Fruit fly (Drosophila melanogaster) whole organism, embryonic: Measurements from ENCODE around the gene CG7551.

ENCODE experiments used
- ATbp ChIP-seq: fragments of 200-800 bp; sonication (Bioruptor generic); optimal IDR thresholded peaks from 2 replicates; lab custom pipeline; 2017; ENCODE audit warnings: missing biosample characterization, mild to moderate bottlenecking, missing genetic modification characterization, missing genetic modification reagents
- BEAF-32 ChIP-seq: fragments of 200-800 bp; sonication (Bioruptor generic); optimal IDR thresholded peaks from 3 replicates; lab custom pipeline; 2017; ENCODE audit warnings: missing biosample characterization, missing genetic modification characterization, mild to moderate bottlenecking, moderate library complexity, missing genetic modification reagents
- Bteb2 ChIP-seq: fragments of 200-800 bp; sonication (Bioruptor generic); optimal IDR thresholded peaks from 2 replicates; lab custom pipeline; 2016; ENCODE audit warnings: missing biosample characterization, missing genetic modification characterization
- CG10431 ChIP-seq: fragments of 200-800 bp; sonication (Bioruptor generic); optimal IDR thresholded peaks from 3 replicates; lab custom pipeline; 2018; ENCODE audit warnings: missing biosample characterization, mild to moderate bottlenecking, missing genetic modification characterization
- CG10462 ChIP-seq: fragments of 200-800 bp; sonication (Bioruptor generic); optimal IDR thresholded peaks from 2 replicates; lab custom pipeline; 2016; ENCODE audit warnings: missing biosample characterization, missing genetic modification characterization
- CG10979 ChIP-seq: fragments of 200-800 bp; sonication (Bioruptor generic); optimal IDR thresholded peaks from 2 replicates; lab custom pipeline; 2018; ENCODE audit warnings: missing biosample characterization, mild to moderate bottlenecking, missing genetic modification characterization, moderate library complexity
- CG12236 ChIP-seq: fragments of 200-800 bp; sonication (Bioruptor generic); optimal IDR thresholded peaks from 2 replicates; lab custom pipeline; 2016; ENCODE audit warnings: missing biosample characterization, missing genetic modification characterization
- CG12769 ChIP-seq: fragments of 200-800 bp; sonication (Bioruptor generic); optimal IDR thresholded peaks from 2 replicates; lab custom pipeline; 2019; ENCODE audit warnings: missing biosample characterization, mild to moderate bottlenecking, missing genetic modification characterization, moderate library complexity
- CG12942 ChIP-seq: fragments of 200-800 bp; sonication (Bioruptor generic); optimal IDR thresholded peaks from 3 replicates; lab custom pipeline; 2016; ENCODE audit warnings: missing biosample characterization, missing genetic modification characterization
- CG13424 ChIP-seq: fragments of 200-800 bp; sonication (Bioruptor generic); optimal IDR thresholded peaks from 2 replicates; lab custom pipeline; 2019; ENCODE audit warnings: missing biosample characterization, mild to moderate bottlenecking, missing genetic modification characterization, moderate library complexity
- CG14710 ChIP-seq: fragments of 200-800 bp; sonication (Bioruptor generic); optimal IDR thresholded peaks from 3 replicates; lab custom pipeline; 2019; ENCODE audit warnings: missing biosample characterization, mild to moderate bottlenecking, missing genetic modification characterization, moderate library complexity
- CG1832 ChIP-seq: fragments of 200-800 bp; sonication (Bioruptor generic); optimal IDR thresholded peaks from 2 replicates; lab custom pipeline; 2017; ENCODE audit warnings: missing biosample characterization, mild to moderate bottlenecking, missing genetic modification characterization, inconsistent platforms
- CG18599 ChIP-seq: fragments of 200-800 bp; sonication (Bioruptor generic); optimal IDR thresholded peaks from 3 replicates; lab custom pipeline; 2017; ENCODE audit warnings: missing biosample characterization, missing genetic modification characterization, mild to moderate bottlenecking, moderate library complexity, missing genetic modification reagents
- CG30020 ChIP-seq: fragments of 200-800 bp; optimal IDR thresholded peaks from 2 replicates; lab custom pipeline; 2019; ENCODE audit warnings: missing biosample characterization, mild to moderate bottlenecking, missing genetic modification characterization, moderate library complexity
- CG4854 ChIP-seq: fragments of 200-800 bp; sonication (Bioruptor generic); optimal IDR thresholded peaks from 2 replicates; lab custom pipeline; 2016; ENCODE audit warnings: missing biosample characterization, missing genetic modification characterization, inconsistent platforms
- CG7357 ChIP-seq: fragments of 200-800 bp; sonication (Bioruptor generic); IDR thresholded peaks from 3 replicates; pipeline ENCODE4 v1.3.6; 2022; ENCODE audit warnings: missing biosample characterization, missing genetic modification characterization
- CG7745 ChIP-seq: fragments of 200-800 bp; sonication (Bioruptor generic); optimal IDR thresholded peaks from 2 replicates; lab custom pipeline; 2018; ENCODE audit warnings: missing biosample characterization, mild to moderate bottlenecking, missing genetic modification characterization, moderate library complexity
- CG8290 ChIP-seq, 3 experiments: fragments of 200-800 bp; sonication (Bioruptor generic); optimal IDR thresholded peaks; 2 replicates each; lab custom pipeline; 2016 to 2019; ENCODE audit warnings: missing biosample characterization in 3 of 3, missing genetic modification characterization in 3 of 3, mild to moderate bottlenecking in 2 of 3, moderate library complexity in 1 of 3
- CG8765 ChIP-seq: fragments of 200-800 bp; sonication (Bioruptor generic); IDR thresholded peaks from 2 replicates; pipeline ENCODE4 v1.3.6; 2022; ENCODE audit warnings: missing biosample characterization, missing genetic modification characterization
- CG8944 ChIP-seq: fragments of 200-800 bp; sonication (Bioruptor generic); optimal IDR thresholded peaks from 3 replicates; lab custom pipeline; 2016; ENCODE audit warnings: missing biosample characterization, missing genetic modification characterization
- CG9932 ChIP-seq: fragments of 200-800 bp; sonication (Bioruptor generic); IDR thresholded peaks from 2 replicates; pipeline ENCODE4 v1.3.6; 2022; ENCODE audit warnings: missing biosample characterization, missing genetic modification characterization
- HmgD ChIP-seq: fragments of 200-800 bp; sonication (Bioruptor generic); optimal IDR thresholded peaks from 3 replicates; lab custom pipeline; 2016; ENCODE audit warnings: missing biosample characterization, missing genetic modification characterization
- Hr51 ChIP-seq, 2 experiments: fragments of 200-800 bp; sonication (Bioruptor generic); optimal IDR thresholded peaks; 2 replicates in 1 of 2; 3 replicates in 1 of 2; lab custom pipeline; 2016 to 2018; ENCODE audit warnings: missing biosample characterization in 2 of 2, missing genetic modification characterization in 2 of 2, mild to moderate bottlenecking in 1 of 2, moderate library complexity in 1 of 2
- Meics ChIP-seq: fragments of 200-800 bp; sonication (Bioruptor generic); optimal IDR thresholded peaks from 2 replicates; lab custom pipeline; 2017; ENCODE audit warnings: missing biosample characterization, mild to moderate bottlenecking, missing genetic modification characterization
- Nf-YB ChIP-seq: fragments of 200-800 bp; sonication (Bioruptor generic); optimal IDR thresholded peaks from 3 replicates; lab custom pipeline; 2019; ENCODE audit warnings: missing biosample characterization, mild to moderate bottlenecking, missing genetic modification characterization, moderate library complexity
- NfI ChIP-seq: fragments of 200-800 bp; sonication (Bioruptor generic); optimal IDR thresholded peaks from 3 replicates; lab custom pipeline; 2018; ENCODE audit warnings: missing biosample characterization, mild to moderate bottlenecking, missing genetic modification characterization, moderate library complexity
- Usf ChIP-seq: fragments of 200-800 bp; sonication (Bioruptor generic); optimal IDR thresholded peaks from 2 replicates; lab custom pipeline; 2017; ENCODE audit warnings: missing genotype, missing biosample characterization, missing genetic modification characterization
- bbx ChIP-seq: fragments of 200-800 bp; sonication (Bioruptor generic); IDR thresholded peaks from 2 replicates; pipeline ENCODE4 v1.3.6; 2022; ENCODE audit warnings: missing biosample characterization, missing genetic modification characterization; ENCODE audit not compliant: partially characterized antibody
- br ChIP-seq: fragments of >200 bp; optimal IDR thresholded peaks from 2 replicates; lab custom pipeline; 2017
- bsh ChIP-seq, 2 experiments: fragments of 200-800 bp; sonication (Bioruptor generic); optimal IDR thresholded peaks; 2 replicates each; lab custom pipeline; 2017 to 2018; ENCODE audit warnings: mild to moderate bottlenecking in 2 of 2, missing biosample characterization in 2 of 2, missing genetic modification characterization in 2 of 2, moderate library complexity in 1 of 2
- chn ChIP-seq: fragments of 200-800 bp; sonication (Bioruptor generic); optimal IDR thresholded peaks from 2 replicates; lab custom pipeline; 2016; ENCODE audit warnings: missing biosample characterization, missing genetic modification characterization
- crc ChIP-seq: fragments of 200-800 bp; sonication (Bioruptor generic); optimal IDR thresholded peaks from 2 replicates; lab custom pipeline; 2016; ENCODE audit warnings: missing biosample characterization, missing genetic modification characterization
- croc ChIP-seq: fragments of 200-800 bp; sonication (Bioruptor generic); conservative IDR thresholded peaks from 3 replicates; pipeline ENCODE4 v1.3.6; 2022; ENCODE audit warnings: missing biosample characterization, missing genetic modification characterization
- dmrt11E ChIP-seq: fragments of 200-800 bp; sonication (Bioruptor generic); optimal IDR thresholded peaks from 3 replicates; lab custom pipeline; 2018; ENCODE audit warnings: missing biosample characterization, mild to moderate bottlenecking, missing genetic modification characterization, moderate library complexity
- ems ChIP-seq: fragments of 200-800 bp; sonication (Bioruptor generic); optimal IDR thresholded peaks from 3 replicates; lab custom pipeline; 2016; ENCODE audit warnings: missing biosample characterization, missing genetic modification characterization
- fu2 ChIP-seq: fragments of 200-800 bp; sonication (Bioruptor generic); optimal IDR thresholded peaks from 2 replicates; lab custom pipeline; 2016; ENCODE audit warnings: missing biosample characterization, missing genetic modification characterization
- gem ChIP-seq: fragments of 200-800 bp; sonication (Bioruptor generic); optimal IDR thresholded peaks from 2 replicates; lab custom pipeline; 2019; ENCODE audit warnings: missing biosample characterization, mild to moderate bottlenecking, missing genetic modification characterization, moderate library complexity
- grau ChIP-seq: fragments of 200-800 bp; optimal IDR thresholded peaks from 3 replicates; lab custom pipeline; 2019; ENCODE audit warnings: missing biosample characterization, mild to moderate bottlenecking, missing genetic modification characterization, moderate library complexity
- gsb-n ChIP-seq: fragments of 200-800 bp; sonication (Bioruptor generic); optimal IDR thresholded peaks from 3 replicates; lab custom pipeline; 2018; ENCODE audit warnings: missing biosample characterization, mild to moderate bottlenecking, missing genetic modification characterization
- jumu ChIP-seq: fragments of 200-800 bp; sonication (Bioruptor generic); optimal IDR thresholded peaks from 3 replicates; lab custom pipeline; 2016; ENCODE audit warnings: missing biosample characterization, missing genetic modification characterization
- salm ChIP-seq: fragments of 200-800 bp; sonication (Bioruptor generic); optimal IDR thresholded peaks from 2 replicates; lab custom pipeline; 2018; ENCODE audit warnings: missing biosample characterization, mild to moderate bottlenecking, missing genetic modification characterization
- seq ChIP-seq: fragments of 200-800 bp; sonication (Bioruptor generic); IDR thresholded peaks from 2 replicates; pipeline ENCODE4 v1.3.6; 2022; ENCODE audit warnings: missing biosample characterization, missing genetic modification characterization
- sima ChIP-seq: fragments of 200-800 bp; sonication (Bioruptor generic); optimal IDR thresholded peaks from 2 replicates; lab custom pipeline; 2016; ENCODE audit warnings: missing biosample characterization, missing genetic modification characterization
- slp2 ChIP-seq: fragments of 200-800 bp; sonication (Bioruptor generic); optimal IDR thresholded peaks from 2 replicates; lab custom pipeline; 2016; ENCODE audit warnings: missing biosample characterization, missing genetic modification characterization
- so ChIP-seq: fragments of 200-800 bp; sonication (Bioruptor generic); IDR thresholded peaks from 3 replicates; pipeline ENCODE4 v1.3.6; 2022; ENCODE audit warnings: missing biosample characterization, missing genetic modification characterization
- trem ChIP-seq: fragments of 200-800 bp; optimal IDR thresholded peaks from 3 replicates; lab custom pipeline; 2019; ENCODE audit warnings: missing biosample characterization, mild to moderate bottlenecking, missing genetic modification characterization, moderate library complexity
- trh ChIP-seq: fragments of 200-800 bp; sonication (Bioruptor generic); optimal IDR thresholded peaks from 2 replicates; lab custom pipeline; 2016; ENCODE audit warnings: missing biosample characterization, missing genetic modification characterization
- twi ChIP-seq: fragments of 200-800 bp; optimal IDR thresholded peaks from 2 replicates; lab custom pipeline; 2019; ENCODE audit warnings: missing biosample characterization, mild to moderate bottlenecking, missing genetic modification characterization, moderate library complexity
- unpg ChIP-seq: fragments of 200-800 bp; sonication (Bioruptor generic); optimal IDR thresholded peaks from 3 replicates; lab custom pipeline; 2018; ENCODE audit warnings: missing biosample characterization, mild to moderate bottlenecking, missing genetic modification characterization, moderate library complexity

The CG7551 gene

dm6 chr3L:11443474-11444080 is 14.7 kb upstream of the CG7551 start (continued):
- TF ChIP-seq Meics = peak; percentile 9
- no peak for TF ChIP-seq CG8290 (GFP tag; optimal IDR thresholded peaks at IDR 0.05; lab: Kevin White, UChicago)
- TF ChIP-seq CG8290 (tag; optimal IDR thresholded peaks at IDR 0.05; lab: Kevin White, UChicago) = no peak
- peak; percentile 31 for TF ChIP-seq grau (tag; lab: Kevin White, UChicago)
- peak; percentile 33 for TF ChIP-seq CG14710 (tag; lab: Kevin White, UChicago)
- TF ChIP-seq NfI = peak; percentile 5
- TF ChIP-seq twi = no peak
- peak; percentile 29 for TF ChIP-seq CG10979 (tag; lab: Kevin White, UChicago)
- TF ChIP-seq ATbp = peak; percentile 38
- no peak for TF ChIP-seq Nf-YB (GFP tag; lab: Kevin White, UChicago)
- peak; percentile 46 for TF ChIP-seq gsb-n (tag; lab: Kevin White, UChicago)
- peak in 1 of 2 experiments; percentile 25 for TF ChIP-seq bsh (GFP tag; optimal IDR thresholded peaks at IDR 0.05; lab: Kevin White, UChicago)
- TF ChIP-seq CG13424 (tag; lab: Kevin White, UChicago) = peak; percentile 33

dm6 chr3L:11444169-11444568 is 14.1 kb upstream of the CG7551 start:
- TF ChIP-seq dmrt11E (no peak), so (GFP tag; lab: Robert Waterston, UW) (no peak), seq (GFP tag; lab: Robert Waterston, UW) (no peak), salm (no peak), CG30020 (tag; lab: Kevin White, UChicago) (no peak), chn (GFP tag; lab: Kevin White, UChicago) (no peak), HmgD (no peak), br (lab: Kevin White, UChicago) (no peak), CG1832 (GFP tag; lab: Kevin White, UChicago) (no peak), CG4854 (GFP tag; lab: Kevin White, UChicago) (no peak), CG8765 (GFP tag; lab: Robert Waterston, UW) (no peak), unpg (GFP tag; lab: Kevin White, UChicago) (no peak), CG7357 (no peak), CG12942 (GFP tag; lab: Kevin White, UChicago) (no peak), sima (GFP tag; lab: Kevin White, UChicago) (no peak), CG8944 (GFP tag; lab: Kevin White, UChicago) (no peak), CG9932 (no peak), gem (tag; lab: Kevin White, UChicago) (peak; percentile 61), bbx (no peak), CG10462 (no peak), CG7745 (tag; lab: Kevin White, UChicago) (no peak), trem (no peak), ems (no peak), Hr51 (GFP tag; optimal IDR thresholded peaks at IDR 0.05; lab: Kevin White, UChicago) (peak in 1 of 2 experiments; percentile 62), CG12769 (tag; lab: Kevin White, UChicago) (no peak), fu2 (GFP tag; lab: Kevin White, UChicago) (no peak), Bteb2 (no peak), slp2 (GFP tag; lab: Kevin White, UChicago) (no peak), BEAF-32 (GFP tag; lab: Kevin White, UChicago) (no peak), trh (GFP tag; lab: Kevin White, UChicago) (no peak), croc (no peak), CG18599 (GFP tag; lab: Kevin White, UChicago) (no peak), Usf (no peak), crc (no peak), jumu (no peak), CG10431 (no peak), CG8290 (GFP tag; optimal IDR thresholded peaks at IDR 0.05; lab: Kevin White, UChicago) (no peak), CG8290 (tag; optimal IDR thresholded peaks at IDR 0.05; lab: Kevin White, UChicago) (no peak), CG12236 (GFP tag; lab: Kevin White, UChicago) (no peak)
